Fruit fly (Drosophila melanogaster) whole organism, prepupa: Measurements from ENCODE around the gene yellow-f2.
A peak's percentile ranks its signal among the peaks of the same experiment; 100 is the strongest.

ENCODE experiments used
- CG10631 ChIP-seq: fragments of 200-800 bp; sonication (Bioruptor generic); optimal IDR thresholded peaks from 2 replicates; lab custom pipeline; 2016; ENCODE audit warnings: missing biosample characterization, missing genetic modification characterization
- CG10669 ChIP-seq: fragments of 200-800 bp; sonication (Bioruptor generic); optimal IDR thresholded peaks from 3 replicates; lab custom pipeline; 2018; ENCODE audit warnings: missing biosample characterization, mild to moderate bottlenecking, missing genetic modification characterization, moderate library complexity
- CG11294 ChIP-seq: fragments of 200-800 bp; sonication (Bioruptor generic); IDR thresholded peaks from 2 replicates; pipeline ENCODE4 v1.3.6; 2022; ENCODE audit warnings: missing biosample characterization, missing genetic modification characterization
- CG11762 ChIP-seq: fragments of 200-800 bp; sonication (Bioruptor generic); optimal IDR thresholded peaks from 3 replicates; lab custom pipeline; 2016; ENCODE audit warnings: missing biosample characterization, missing genetic modification characterization; ENCODE audit not compliant: insufficient read depth
- CG11902 ChIP-seq: fragments of 200-800 bp; sonication (Bioruptor generic); optimal IDR thresholded peaks from 3 replicates; lab custom pipeline; 2016; ENCODE audit warnings: missing biosample characterization, missing genetic modification characterization
- CG15336 ChIP-seq: fragments of 200-800 bp; sonication (Bioruptor generic); IDR thresholded peaks from 2 replicates; pipeline ENCODE4 v1.3.6; 2022; ENCODE audit warnings: missing biosample characterization, missing genetic modification characterization
- CG1621 ChIP-seq: fragments of 200-800 bp; sonication (Bioruptor generic); optimal IDR thresholded peaks from 3 replicates; lab custom pipeline; 2018; ENCODE audit warnings: missing biosample characterization, mild to moderate bottlenecking, missing genetic modification characterization
- CG3032 ChIP-seq: fragments of 200-800 bp; optimal IDR thresholded peaks from 2 replicates; lab custom pipeline; 2019; ENCODE audit warnings: missing biosample characterization, mild to moderate bottlenecking, missing genetic modification characterization, moderate library complexity
- CG31627 ChIP-seq: fragments of 200-800 bp; sonication (Bioruptor generic); optimal IDR thresholded peaks from 3 replicates; lab custom pipeline; 2016; ENCODE audit warnings: missing biosample characterization, missing genetic modification characterization
- CG34406 ChIP-seq: fragments of 200-800 bp; sonication (Bioruptor generic); optimal IDR thresholded peaks from 3 replicates; lab custom pipeline; 2016; ENCODE audit warnings: missing biosample characterization, missing genetic modification characterization
- CG4318 ChIP-seq: fragments of 200-800 bp; sonication (Bioruptor generic); optimal IDR thresholded peaks from 3 replicates; lab custom pipeline; 2017; ENCODE audit warnings: missing biosample characterization, mild to moderate bottlenecking, missing genetic modification characterization
- CG6163 ChIP-seq: fragments of 200-800 bp; sonication (Bioruptor generic); IDR thresholded peaks from 3 replicates; pipeline ENCODE4 v1.3.6; 2022; ENCODE audit warnings: missing biosample characterization, missing genetic modification characterization
- CG6276 ChIP-seq: fragments of 200-800 bp; sonication (Bioruptor generic); optimal IDR thresholded peaks from 2 replicates; lab custom pipeline; 2017; ENCODE audit warnings: missing biosample characterization, mild to moderate bottlenecking, missing genetic modification characterization
- CG6792 ChIP-seq: fragments of 200-800 bp; sonication (Bioruptor generic); optimal IDR thresholded peaks from 3 replicates; lab custom pipeline; 2016; ENCODE audit warnings: missing biosample characterization, missing genetic modification characterization
- CG8632 ChIP-seq: fragments of 200-800 bp; sonication (Bioruptor generic); optimal IDR thresholded peaks from 3 replicates; lab custom pipeline; 2016; ENCODE audit warnings: missing biosample characterization, missing genetic modification characterization
- CG9139 ChIP-seq: fragments of 200-800 bp; sonication (Bioruptor generic); optimal IDR thresholded peaks from 3 replicates; lab custom pipeline; 2017; ENCODE audit warnings: missing biosample characterization, mild to moderate bottlenecking, missing genetic modification characterization
- Eip78C ChIP-seq: fragments of 200-800 bp; sonication (Bioruptor generic); peaks from one replicate; lab custom pipeline; 2016; ENCODE audit warnings: missing biosample characterization, missing genetic modification characterization
- Eip93F ChIP-seq: fragments of 200-800 bp; sonication (Bioruptor generic); optimal IDR thresholded peaks from 2 replicates; lab custom pipeline; 2016; ENCODE audit warnings: missing biosample characterization, mild to moderate bottlenecking, missing genetic modification characterization
- Ets21C ChIP-seq: fragments of 200-800 bp; sonication (Bioruptor generic); optimal IDR thresholded peaks from 3 replicates; lab custom pipeline; 2016; ENCODE audit warnings: missing biosample characterization, missing genetic modification characterization
- Ets96B ChIP-seq: fragments of 200-800 bp; optimal IDR thresholded peaks from 2 replicates; lab custom pipeline; 2019; ENCODE audit warnings: missing biosample characterization, mild to moderate bottlenecking, missing genetic modification characterization, moderate library complexity
- Gug ChIP-seq: fragments of 200-800 bp; sonication (Bioruptor generic); IDR thresholded peaks from 2 replicates; pipeline ENCODE4 v1.3.6; 2022; ENCODE audit warnings: missing biosample characterization, missing genetic modification characterization
- Hr38 ChIP-seq: sonication (Bioruptor generic); optimal IDR thresholded peaks from 2 replicates; lab custom pipeline; 2016; ENCODE audit warnings: missing biosample characterization, missing genetic modification characterization
- Hr4 ChIP-seq: fragments of 200-800 bp; sonication (Bioruptor generic); optimal IDR thresholded peaks from 3 replicates; lab custom pipeline; 2016; ENCODE audit warnings: missing biosample characterization, missing genetic modification characterization
- Met ChIP-seq: fragments of 200-800 bp; sonication (Bioruptor generic); optimal IDR thresholded peaks from 3 replicates; lab custom pipeline; 2016; ENCODE audit warnings: missing biosample characterization, missing genetic modification characterization
- OdsH ChIP-seq: fragments of 200-800 bp; sonication (Bioruptor generic); optimal IDR thresholded peaks from 3 replicates; lab custom pipeline; 2016; ENCODE audit warnings: missing biosample characterization, missing genetic modification characterization
- Smox ChIP-seq: fragments of 200-800 bp; sonication (Bioruptor generic); optimal IDR thresholded peaks from 3 replicates; lab custom pipeline; 2016; ENCODE audit warnings: missing biosample characterization, missing genetic modification characterization
- Sox14 ChIP-seq: fragments of 200-800 bp; sonication (Bioruptor generic); optimal IDR thresholded peaks from 3 replicates; lab custom pipeline; 2016; ENCODE audit warnings: missing biosample characterization, missing genetic modification characterization
- Sox15 ChIP-seq: fragments of 200-800 bp; sonication (Bioruptor generic); optimal IDR thresholded peaks from 3 replicates; lab custom pipeline; 2016; ENCODE audit warnings: missing biosample characterization, missing genetic modification characterization
- cyc ChIP-seq: fragments of 200-800 bp; sonication (Bioruptor generic); optimal IDR thresholded peaks from 3 replicates; lab custom pipeline; 2016; ENCODE audit warnings: missing biosample characterization, missing genetic modification characterization
- dac ChIP-seq: fragments of 200-800 bp; sonication (Bioruptor generic); optimal IDR thresholded peaks from 2 replicates; lab custom pipeline; 2017; ENCODE audit warnings: missing biosample characterization, mild to moderate bottlenecking, missing genetic modification characterization
- dsx ChIP-seq: fragments of 200-800 bp; optimal IDR thresholded peaks from 3 replicates; lab custom pipeline; 2019; ENCODE audit warnings: missing biosample characterization, mild to moderate bottlenecking, missing genetic modification characterization, moderate library complexity; ENCODE audit not compliant: poor library complexity, severe bottlenecking
- eg ChIP-seq: fragments of 200-800 bp; sonication (Bioruptor generic); IDR thresholded peaks from 3 replicates; pipeline ENCODE4 v1.3.6; 2022; ENCODE audit warnings: missing biosample characterization, missing genetic modification characterization
- esn ChIP-seq: fragments of 200-800 bp; sonication (Bioruptor generic); optimal IDR thresholded peaks from 2 replicates; lab custom pipeline; 2016; ENCODE audit warnings: missing biosample characterization, mild to moderate bottlenecking, missing genetic modification characterization, moderate library complexity
- fd59A ChIP-seq: fragments of 200-800 bp; sonication (Bioruptor generic); optimal IDR thresholded peaks from 2 replicates; lab custom pipeline; 2017; ENCODE audit warnings: missing biosample characterization, mild to moderate bottlenecking, missing genetic modification characterization, missing genetic modification reagents
- fd85E ChIP-seq: fragments of 200-800 bp; sonication (Bioruptor generic); optimal IDR thresholded peaks from 3 replicates; lab custom pipeline; 2016; ENCODE audit warnings: missing biosample characterization, missing genetic modification characterization
- fkh ChIP-seq: fragments of 200-800 bp; sonication (Bioruptor generic); optimal IDR thresholded peaks from 3 replicates; lab custom pipeline; 2017; ENCODE audit warnings: missing biosample characterization, mild to moderate bottlenecking, missing genetic modification characterization, moderate library complexity
- net ChIP-seq: fragments of 200-800 bp; sonication (Bioruptor generic); optimal IDR thresholded peaks from 3 replicates; lab custom pipeline; 2016; ENCODE audit warnings: missing biosample characterization, missing genetic modification characterization
- pdm3 ChIP-seq: fragments of 200-800 bp; sonication (Bioruptor generic); optimal IDR thresholded peaks from 3 replicates; lab custom pipeline; 2016; ENCODE audit warnings: missing biosample characterization, missing genetic modification characterization
- salr ChIP-seq, 2 experiments: fragments of 200-800 bp; sonication (Bioruptor generic); optimal IDR thresholded peaks; 3 replicates each; lab custom pipeline; 2016 to 2018; ENCODE audit warnings: missing biosample characterization in 2 of 2, missing genetic modification characterization in 2 of 2, mild to moderate bottlenecking in 1 of 2
- ss ChIP-seq, 2 experiments: fragments of 200-800 bp; sonication (Bioruptor generic); optimal IDR thresholded peaks; 2 replicates in 1 of 2; 3 replicates in 1 of 2; lab custom pipeline; 2017 to 2018; ENCODE audit warnings: mild to moderate bottlenecking in 2 of 2, missing biosample characterization in 2 of 2, missing genetic modification characterization in 2 of 2, moderate library complexity in 1 of 2
- svp ChIP-seq: fragments of 200-800 bp; sonication (Bioruptor generic); peaks from one replicate; lab custom pipeline; 2016; ENCODE audit warnings: missing biosample characterization, missing genetic modification characterization

Gene yellow-f2

dm6 chr3R:12967612-12968011 lies 27.3 kb downstream of the yellow-f2 start, which contains the start of the genes CG14384 and grsm:
Gene CG14384 (minus strand): TSS chr3R:12967712.
Gene grsm (minus strand): TSS chr3R:12967712.
- TF ChIP-seq CG1621 (tag; lab: Kevin White, UChicago) (no peak), CG31627 (GFP tag; lab: Kevin White, UChicago) (no peak), Eip93F (no peak), CG3032 (no peak), OdsH (no peak), net (GFP tag; lab: Kevin White, UChicago) (no peak), CG34406 (GFP tag; lab: Kevin White, UChicago) (no peak), Hr38 (GFP tag; lab: Kevin White, UChicago) (no peak), Ets96B (no peak), fd59A (GFP tag; lab: Kevin White, UChicago) (no peak), Gug (no peak)

DNA sequence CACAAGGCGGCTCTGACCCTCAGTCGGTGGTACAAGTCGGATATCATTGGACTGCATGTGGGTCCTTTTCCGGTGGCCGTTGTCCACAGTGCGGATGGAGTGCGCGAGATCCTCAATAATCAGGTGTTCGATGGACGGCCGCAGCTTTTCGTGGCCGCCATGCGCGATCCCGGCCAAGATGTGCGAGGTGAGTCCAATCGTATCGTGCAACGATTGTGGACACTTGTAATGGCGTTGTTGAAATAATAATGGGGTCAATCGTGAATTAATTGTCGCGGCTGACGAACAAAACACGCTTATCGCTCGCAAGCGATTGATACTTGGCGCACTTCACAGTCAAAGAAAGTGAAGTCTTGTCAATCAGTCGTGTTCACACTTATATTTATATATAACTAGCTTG lies 30.9 kb downstream of the yellow-f2 start:
- TF ChIP-seq svp (GFP tag; lab: Kevin White, UChicago): peak; percentile 90
- TF ChIP-seq CG10669: no peak

dm6 chr3R:12963491-12963890 lies 31.5 kb downstream of the yellow-f2 start, which contains the start of gene Cyp304a1:
Gene Cyp304a1 (plus strand): TSS chr3R:12963791.
- TF ChIP-seq CG6792 (GFP tag; lab: Kevin White, UChicago) (no peak), pdm3 (no peak), salr (GFP tag; optimal IDR thresholded peaks at IDR 0.05; lab: Kevin White, UChicago) (no peak), CG6163 (GFP tag; lab: Robert Waterston, UW) (no peak), CG11294 (GFP tag; lab: Robert Waterston, UW) (no peak), dac (no peak), eg (GFP tag; lab: Robert Waterston, UW) (no peak), CG9139 (GFP tag; lab: Kevin White, UChicago) (no peak), CG11762 (no peak), Eip78C (GFP tag; lab: Kevin White, UChicago) (no peak), Smox (no peak), fkh (no peak), CG6276 (GFP tag; lab: Kevin White, UChicago) (no peak), Sox15 (no peak), CG10631 (GFP tag; lab: Kevin White, UChicago) (no peak), fd85E (GFP tag; lab: Kevin White, UChicago) (no peak), Ets21C (no peak)

DNA sequence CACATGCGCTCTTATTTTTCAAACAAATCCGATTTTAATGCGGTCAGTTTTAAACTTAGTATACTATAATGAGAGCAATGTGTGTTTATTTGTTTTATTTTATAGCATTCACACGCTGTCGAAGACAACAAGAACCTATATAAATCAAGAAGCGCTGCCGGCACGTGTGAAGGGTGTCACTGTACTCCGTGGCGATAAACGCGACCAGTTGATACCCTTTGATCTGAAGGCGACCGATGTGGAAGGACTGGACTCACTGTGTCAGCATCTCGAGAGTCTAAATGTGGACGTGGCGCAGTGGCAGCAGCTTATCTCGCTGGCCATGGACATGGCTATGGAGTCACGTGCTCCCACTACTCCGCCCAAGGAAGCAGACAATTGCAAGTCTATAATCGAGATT lies 32.3 kb downstream of the yellow-f2 start:
- TF ChIP-seq Eip93F (no peak), svp (GFP tag; lab: Kevin White, UChicago) (peak; percentile 95)

DNA sequence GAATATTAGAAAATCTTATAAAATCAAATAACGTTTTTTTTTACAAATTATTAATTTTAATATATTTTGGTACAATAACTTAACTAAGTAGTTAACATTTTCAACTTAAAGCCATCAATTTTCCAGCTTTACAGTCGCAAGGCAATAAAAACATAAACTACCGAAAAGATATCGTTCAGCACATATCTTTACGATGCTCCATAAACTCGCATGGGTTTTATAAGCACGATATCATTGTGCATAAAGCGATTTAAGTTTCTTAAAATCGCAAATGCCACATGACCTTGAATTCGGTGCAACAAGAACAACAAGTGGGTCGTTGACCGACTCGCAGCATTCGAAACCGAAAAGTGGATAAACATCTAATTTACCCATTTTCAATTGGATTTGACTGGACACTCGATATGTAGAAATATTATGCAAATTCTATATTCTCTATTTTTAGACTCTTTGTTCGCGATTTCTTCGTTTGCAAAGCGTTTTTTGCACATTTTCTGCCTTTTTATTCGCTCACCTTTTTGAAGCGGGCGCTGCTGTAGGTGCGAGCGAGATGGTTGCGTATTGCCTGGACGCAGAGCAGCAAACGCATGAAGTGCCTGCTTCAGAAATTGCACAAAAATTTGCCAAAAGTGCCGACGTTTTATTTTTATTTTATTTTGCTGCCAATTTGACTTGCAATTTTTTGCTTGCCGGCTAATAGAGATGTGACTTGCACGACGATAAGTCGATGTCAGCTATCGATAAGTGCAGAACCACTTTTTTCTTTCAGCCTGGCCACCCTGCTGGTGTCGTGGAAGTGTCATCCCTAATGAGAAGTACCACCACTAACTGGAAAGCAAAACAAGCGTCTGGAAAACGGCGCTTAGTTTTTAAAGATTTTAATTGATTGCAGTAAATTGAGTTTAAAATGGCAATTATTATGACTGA lies 33.8 kb downstream of the yellow-f2 start, which contains the start of gene Spc25:
TSS of gene Spc25 (plus strand) at position 817 of the 927 bp plus-strand sequence.
- TF ChIP-seq Met: peak; percentile 42
- no peak for TF ChIP-seq ss (GFP tag; optimal IDR thresholded peaks at IDR 0.05; lab: Kevin White, UChicago)
- no peak for TF ChIP-seq Sox15
- TF ChIP-seq CG6163 (GFP tag; lab: Robert Waterston, UW): peak; percentile 36; the same call in 2 of the 3 replicates
- TF ChIP-seq fd85E (GFP tag; lab: Kevin White, UChicago): no peak
- TF ChIP-seq svp (GFP tag; lab: Kevin White, UChicago): peak; percentile 79
- no peak for TF ChIP-seq Hr38 (GFP tag; lab: Kevin White, UChicago)
- no peak for TF ChIP-seq CG11902 (GFP tag; lab: Kevin White, UChicago)
- no peak for TF ChIP-seq CG34406 (GFP tag; lab: Kevin White, UChicago)
- peak; percentile 71 for TF ChIP-seq CG31627 (GFP tag; lab: Kevin White, UChicago)
- TF ChIP-seq dsx: no peak
- TF ChIP-seq OdsH: no peak
- TF ChIP-seq cyc (GFP tag; lab: Kevin White, UChicago): peak; percentile 43
- no peak for TF ChIP-seq CG1621 (tag; lab: Kevin White, UChicago)
- TF ChIP-seq Hr4 (GFP tag; lab: Kevin White, UChicago): peak; percentile 32
- no peak for TF ChIP-seq CG8632 (GFP tag; lab: Kevin White, UChicago)
- TF ChIP-seq CG6276 (GFP tag; lab: Kevin White, UChicago): no peak
- peak; percentile 29 for TF ChIP-seq Smox
- TF ChIP-seq CG4318: no peak
- TF ChIP-seq Eip93F: no peak
- TF ChIP-seq Sox14 (GFP tag; lab: Kevin White, UChicago): peak; percentile 76
- TF ChIP-seq salr (GFP tag; optimal IDR thresholded peaks at IDR 0.05; lab: Kevin White, UChicago): no peak
- no peak for TF ChIP-seq Gug
- TF ChIP-seq esn (GFP tag; lab: Kevin White, UChicago): peak; percentile 64
- no peak for TF ChIP-seq CG15336 (GFP tag; lab: Robert Waterston, UW)
- TF ChIP-seq Eip78C (GFP tag; lab: Kevin White, UChicago): peak; percentile 49
